Worm (Caenorhabditis elegans): ENCODE measurements around the gene srh-283.

srh-283 gene

DNA sequence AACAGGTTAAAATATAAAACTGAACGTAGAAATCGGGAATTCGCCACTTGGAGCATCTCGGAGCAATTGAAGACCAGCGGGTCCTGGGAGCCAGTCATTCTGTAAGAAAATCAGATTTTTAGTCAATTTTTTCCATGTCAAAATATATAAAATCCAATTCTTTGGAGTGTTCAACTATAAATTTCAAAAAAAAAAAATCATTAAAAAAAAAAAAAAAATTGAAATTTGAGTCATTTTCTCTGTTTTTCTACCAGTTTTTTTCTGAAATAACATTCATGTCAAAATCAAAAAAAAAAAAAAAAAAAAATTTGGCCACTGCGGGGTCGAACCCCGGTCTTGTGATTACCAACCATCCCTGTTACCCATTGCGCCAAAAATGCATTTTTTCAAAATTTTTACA is 18.4 kb downstream of the srh-283 start, which contains the start of gene srab-12:
Gene srab-12 (minus strand): TSS at position 101 of the 400 bp plus-strand sequence.
- TF ChIP-seq lsy-12 (tag; optimal IDR thresholded peaks at IDR 0.05) (no peak), nfya-1 (tag; optimal IDR thresholded peaks at IDR 0.05; ENCODE audit: insufficient read depth) (no peak)

DNA sequence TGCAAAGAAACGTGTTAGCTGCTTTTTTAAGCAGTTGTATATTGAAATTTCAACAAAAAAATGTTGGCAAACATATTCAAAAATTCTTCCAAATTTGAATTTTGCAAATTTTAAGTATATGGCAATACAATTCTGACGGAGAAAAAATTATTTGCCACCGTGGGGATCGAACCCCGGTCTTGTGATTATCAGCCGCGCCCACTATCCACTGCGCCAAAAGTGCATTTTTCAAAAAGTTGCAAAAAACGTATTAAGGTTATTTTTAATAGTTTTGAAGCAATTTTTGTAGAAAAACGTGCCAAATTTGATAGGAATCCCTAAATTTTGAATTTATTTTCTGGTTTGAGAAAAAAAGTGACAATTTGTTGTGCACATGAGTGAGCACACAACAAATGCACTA is 19.2 kb downstream of the srh-283 start:
- TF ChIP-seq elt-2 (tag; optimal IDR thresholded peaks at IDR 0.05): no peak
- no peak for TF ChIP-seq jun-1 (tag; optimal IDR thresholded peaks at IDR 0.05)
- no peak for TF ChIP-seq zag-1 (tag; optimal IDR thresholded peaks at IDR 0.05)
- TF ChIP-seq sea-2 (GFP tag; optimal IDR thresholded peaks at IDR 0.05): no peak
- TF ChIP-seq unc-62 (GFP tag; optimal IDR thresholded peaks at IDR 0.05): no peak
- TF ChIP-seq ama-1 (optimal IDR thresholded peaks at IDR 0.05): no peak

DNA sequence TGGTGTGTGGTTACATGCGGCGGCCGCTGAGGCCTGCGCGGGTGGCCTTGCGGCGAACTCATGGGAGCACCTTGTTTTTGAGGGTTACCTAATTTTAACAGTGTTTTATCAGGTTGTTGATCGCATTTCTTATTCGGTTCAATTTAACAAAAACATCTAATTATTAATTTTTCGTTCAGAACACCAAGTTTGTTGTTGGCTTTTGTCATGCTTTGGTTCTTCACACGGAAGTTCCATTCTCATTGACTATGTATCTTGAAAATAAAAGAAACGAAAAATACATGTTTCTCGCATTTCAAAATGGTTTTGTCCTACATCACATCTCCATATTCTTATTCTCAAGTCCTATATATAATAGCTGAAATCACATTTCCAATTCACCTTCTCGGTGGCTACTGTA is 25.0 kb downstream of the srh-283 start, which contains the start of gene srh-290:
Gene srh-290 (plus strand): TSS at position 301 of the 400 bp plus-strand sequence.
- TF ChIP-seq lsy-12 (tag; optimal IDR thresholded peaks at IDR 0.05) (no peak), aly-2 (tag; optimal IDR thresholded peaks at IDR 0.05) (no peak), egl-27 (tag; optimal IDR thresholded peaks at IDR 0.05) (no peak), unc-62 (GFP tag; optimal IDR thresholded peaks at IDR 0.05) (no peak), nhr-11 (tag; optimal IDR thresholded peaks at IDR 0.05) (no peak), ztf-4 (tag; optimal IDR thresholded peaks at IDR 0.05) (no peak), egl-5 (tag; optimal IDR thresholded peaks at IDR 0.05) (no peak), elt-3 (tag; optimal IDR thresholded peaks at IDR 0.05) (no peak), snpc-4 (tag; optimal IDR thresholded peaks at IDR 0.05) (no peak)

DNA sequence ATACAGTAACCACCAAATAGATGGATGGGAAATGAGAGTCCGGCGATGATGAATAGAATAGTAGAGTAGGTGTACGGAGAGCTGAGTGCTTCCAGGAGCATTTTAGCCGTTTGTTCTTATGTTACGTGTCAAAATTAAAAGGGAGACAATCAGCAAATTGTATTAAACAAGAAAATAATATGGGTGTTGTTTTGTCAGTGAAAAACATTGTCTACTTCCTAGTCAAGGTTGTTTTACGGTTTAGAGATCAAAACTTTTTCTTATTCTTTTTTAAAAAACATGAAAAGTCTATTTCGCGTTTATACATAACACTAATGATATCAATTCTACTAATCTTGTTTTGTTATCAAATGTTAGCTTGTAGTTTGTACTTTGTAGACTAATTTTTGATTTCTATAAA is 28.8 kb downstream of the srh-283 start, which contains the start of gene srh-289:
Gene srh-289 (minus strand): TSS at position 101 of the 400 bp plus-strand sequence.
- TF ChIP-seq nhr-23 (tag; optimal IDR thresholded peaks at IDR 0.05): no peak
- no peak for TF ChIP-seq ceh-16 (tag; optimal IDR thresholded peaks at IDR 0.05)
- TF ChIP-seq lin-15B (tag; optimal IDR thresholded peaks at IDR 0.05): no peak

DNA sequence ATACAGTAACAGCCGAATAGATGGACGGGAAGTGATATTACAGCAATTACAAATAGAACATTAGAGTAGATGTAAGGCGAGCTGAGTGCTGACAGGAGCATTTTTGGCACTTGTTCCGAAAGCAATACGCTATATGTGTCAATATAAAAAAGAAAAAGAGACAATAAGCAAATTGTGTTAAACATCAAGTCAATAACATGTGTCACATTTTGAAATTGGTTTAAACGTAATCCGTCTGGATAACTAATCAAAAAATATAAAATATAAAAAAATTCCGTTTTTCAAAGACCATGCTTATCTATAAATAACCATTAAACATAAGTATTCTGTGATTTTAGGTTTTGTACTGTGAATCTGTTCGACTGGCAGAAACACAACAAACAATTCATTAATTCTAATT is 30.5 kb downstream of the srh-283 start, which contains the start of gene srh-288:
Gene srh-288 (minus strand): TSS at position 101 of the 400 bp plus-strand sequence.
- TF ChIP-seq elt-2 (tag; optimal IDR thresholded peaks at IDR 0.05): no peak
- no peak for TF ChIP-seq eor-1 (tag; optimal IDR thresholded peaks at IDR 0.05)
- TF ChIP-seq daf-12 (tag; optimal IDR thresholded peaks at IDR 0.05): no peak
- no peak for TF ChIP-seq elt-3 (tag; optimal IDR thresholded peaks at IDR 0.05)
- TF ChIP-seq ama-1 (optimal IDR thresholded peaks at IDR 0.05): no peak
- TF ChIP-seq ceh-9 (tag; optimal IDR thresholded peaks at IDR 0.05): no peak
- TF ChIP-seq ztf-4 (tag; optimal IDR thresholded peaks at IDR 0.05): no peak
- TF ChIP-seq mdl-1 (tag; optimal IDR thresholded peaks at IDR 0.05): no peak
- TF ChIP-seq nhr-43 (tag; optimal IDR thresholded peaks at IDR 0.05; ENCODE audit: poor library complexity, severe bottlenecking): no peak
- TF ChIP-seq unc-39 (tag; optimal IDR thresholded peaks at IDR 0.05): no peak

DNA sequence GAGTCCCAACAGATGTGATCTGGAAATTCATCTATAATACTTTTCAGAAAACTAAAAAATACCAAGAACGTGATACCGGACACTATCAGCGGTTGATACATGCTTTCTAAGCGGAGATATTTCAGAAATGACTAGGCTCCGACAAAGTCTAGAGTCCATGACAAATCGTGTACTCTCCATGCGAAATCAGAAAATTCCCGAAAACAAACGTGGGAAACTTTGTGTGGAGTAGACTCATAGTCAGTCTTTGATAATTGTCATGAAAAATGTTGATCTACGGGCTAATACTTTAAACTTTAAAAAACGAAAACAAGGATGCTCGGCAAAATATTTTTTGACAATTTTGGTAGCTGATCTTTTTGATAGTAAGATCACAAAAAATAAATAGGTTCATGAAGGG is 33.6 kb downstream of the srh-283 start, which contains the start of gene srx-18:
Gene srx-18 (minus strand): TSS at position 101 of the 400 bp plus-strand sequence.
- TF ChIP-seq nhr-76 (tag; optimal IDR thresholded peaks at IDR 0.05): no peak
- TF ChIP-seq lin-39 (tag; optimal IDR thresholded peaks at IDR 0.05): no peak
- no peak for TF ChIP-seq hmg-11 (tag; optimal IDR thresholded peaks at IDR 0.05)
- TF ChIP-seq elt-1 (tag; optimal IDR thresholded peaks at IDR 0.05): no peak
- no peak for TF ChIP-seq elt-3 (tag; optimal IDR thresholded peaks at IDR 0.05)
- TF ChIP-seq fkh-10 (GFP tag; optimal IDR thresholded peaks at IDR 0.05): no peak
- no peak for TF ChIP-seq mml-1 (tag; optimal IDR thresholded peaks at IDR 0.05)
- TF ChIP-seq zag-1 (tag; optimal IDR thresholded peaks at IDR 0.05): no peak
- no peak for TF ChIP-seq ceh-28 (tag; optimal IDR thresholded peaks at IDR 0.05)
- no peak for TF ChIP-seq lin-15B (tag; optimal IDR thresholded peaks at IDR 0.05)

DNA sequence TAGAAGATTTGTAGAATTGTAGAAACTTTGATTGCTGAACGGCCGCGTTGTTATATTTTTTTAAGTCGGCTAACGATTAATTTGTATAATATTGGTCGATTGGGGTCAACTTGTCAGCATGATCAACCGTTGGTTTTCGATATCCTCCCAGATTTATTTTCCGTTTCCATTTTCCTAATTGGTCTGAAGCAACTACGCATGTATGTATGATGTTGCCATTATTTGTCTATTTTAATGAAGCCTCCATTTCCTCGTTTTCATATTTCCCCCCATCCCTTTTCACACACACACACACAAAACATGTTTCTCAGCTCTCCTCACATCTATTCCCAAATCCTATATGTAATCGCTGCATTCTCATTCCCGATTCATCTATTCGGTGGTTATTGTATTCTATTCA is 35.4 kb downstream of the srh-283 start, which contains the start of gene srh-287:
Gene srh-287 (plus strand): TSS at position 301 of the 400 bp plus-strand sequence.
- TF ChIP-seq fkh-2 (tag; optimal IDR thresholded peaks at IDR 0.05): no peak
- TF ChIP-seq unc-39 (tag; optimal IDR thresholded peaks at IDR 0.05): no peak
- TF ChIP-seq ZK546.5 (tag; optimal IDR thresholded peaks at IDR 0.05): no peak
- TF ChIP-seq elt-2 (tag; optimal IDR thresholded peaks at IDR 0.05): no peak
- TF ChIP-seq nhr-67 (tag; optimal IDR thresholded peaks at IDR 0.05): no peak
- TF ChIP-seq egl-5 (tag; optimal IDR thresholded peaks at IDR 0.05): no peak
- no peak for TF ChIP-seq skn-1 (tag; optimal IDR thresholded peaks at IDR 0.05)
- no peak for TF ChIP-seq nhr-237 (tag; optimal IDR thresholded peaks at IDR 0.05)
- TF ChIP-seq nhr-11 (tag; optimal IDR thresholded peaks at IDR 0.05): no peak
- TF ChIP-seq aly-2 (tag; optimal IDR thresholded peaks at IDR 0.05): no peak
- TF ChIP-seq ztf-4 (tag; optimal IDR thresholded peaks at IDR 0.05): no peak
- TF ChIP-seq pha-4 (tag; optimal IDR thresholded peaks at IDR 0.05): no peak

Measured in whole organism, L3 larva.